Worm (Caenorhabditis elegans): ENCODE data around the gene ceh-60.

DNA sequence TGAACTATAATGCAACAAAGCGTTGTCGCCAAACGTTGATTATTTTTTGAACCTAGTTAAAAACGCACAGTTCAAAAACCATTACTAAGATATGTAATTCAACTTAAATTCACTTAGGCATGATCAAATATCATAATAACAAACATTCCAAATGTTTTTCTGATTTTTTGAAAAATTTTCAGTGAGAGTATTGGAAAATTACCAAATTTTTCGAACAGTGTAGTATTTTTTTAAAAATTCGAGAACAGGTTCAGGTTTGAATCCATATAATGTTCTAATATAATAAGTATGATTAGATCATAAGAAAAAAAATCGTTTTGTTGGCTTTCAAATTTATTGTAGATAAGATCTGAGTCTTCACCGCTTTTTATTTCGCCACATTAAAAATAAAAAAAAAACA is 23.7 kb upstream of the ceh-60 start:
- TF ChIP-seq tab-1 (GFP tag; IDR thresholded peaks at IDR 0.05): no peak
- TF ChIP-seq ref-1 (GFP tag; conservative IDR thresholded peaks at IDR 0.05): no peak
- TF ChIP-seq cog-1 (tag; optimal IDR thresholded peaks at IDR 0.05): no peak
- no peak for TF ChIP-seq klf-2 (GFP tag; conservative IDR thresholded peaks at IDR 0.05)
- TF ChIP-seq T22C8.4 (GFP tag; IDR thresholded peaks at IDR 0.05): no peak
- no peak for TF ChIP-seq ztf-29 (GFP tag; IDR thresholded peaks at IDR 0.05)
- no peak for TF ChIP-seq flt-1 (GFP tag; IDR thresholded peaks at IDR 0.05)

All from whole organism, midembryonic.